Fruit fly (Drosophila melanogaster) S2 (cell line): ENCODE results near the gene pip.

Experiments used
- CG8478 ChIP-seq: fragments of >200 bp; optimal IDR thresholded peaks from 2 replicates; lab custom pipeline; 2018
- CTCF ChIP-seq, 2 experiments: fragments of >200 bp; optimal IDR thresholded peaks; 2 replicates each; lab custom pipeline; 2018

Gene pip

dm6 chr3L:19261213-19261612, 76.2 kb downstream of the pip start, which contains the start of gene Bet1:
Bet1 (plus strand) TSS chr3L:19261394.
- TF ChIP-seq CG8478 (lab: Kevin White, UChicago) = no peak
- no peak for TF ChIP-seq CTCF (optimal IDR thresholded peaks at IDR 0.05; lab: Kevin White, UChicago)

dm6 chr3L:19260278-19260803, 77.1 kb downstream of the pip start, which contains the start of gene nes:
nes (minus strand) TSS chr3L:19260679.
- TF ChIP-seq CG8478 (lab: Kevin White, UChicago) (no peak), CTCF (optimal IDR thresholded peaks at IDR 0.05; lab: Kevin White, UChicago) (no peak)

dm6 chr3L:19258199-19258598, 79.2 kb downstream of the pip start:
- no peak for TF ChIP-seq CTCF (optimal IDR thresholded peaks at IDR 0.05; lab: Kevin White, UChicago)
- no peak for TF ChIP-seq CG8478 (lab: Kevin White, UChicago)

dm6 chr3L:19254715-19255428, 82.5 kb downstream of the pip start, which contains the start of the genes mRpL21 and rept:
mRpL21 (minus strand) TSS chr3L:19255061.
rept (plus strand) TSS chr3L:19255340.
- TF ChIP-seq CG8478 (lab: Kevin White, UChicago) (no peak), CTCF (optimal IDR thresholded peaks at IDR 0.05; lab: Kevin White, UChicago) (peak in 1 of 2 experiments; percentile 25)

dm6 chr3L:19251643-19252042, 85.8 kb downstream of the pip start:
- TF ChIP-seq CTCF (optimal IDR thresholded peaks at IDR 0.05; lab: Kevin White, UChicago) (no peak), CG8478 (lab: Kevin White, UChicago) (no peak)
